Worm (Caenorhabditis elegans) whole organism, midembryonic: ENCODE data around the gene dos-2.

Experiments
- T22C8.4 ChIP-seq: fragments of 200-800 bp; sonication (Bioruptor generic); IDR thresholded peaks from 2 replicates; pipeline ENCODE4 v1.3.6; 2022; ENCODE audit warnings: missing genetic modification characterization, missing compliant biosample characterization
- cog-1 ChIP-seq: sonication (generic microtip); optimal IDR thresholded peaks from 2 replicates; lab custom pipeline; 2016; ENCODE audit warnings: missing genetic modification characterization, missing compliant biosample characterization
- flt-1 ChIP-seq: fragments of 200-800 bp; sonication (Bioruptor generic); IDR thresholded peaks from 2 replicates; pipeline ENCODE4 v1.3.6; 2022; ENCODE audit warnings: missing genetic modification characterization, missing compliant biosample characterization
- klf-2 ChIP-seq: fragments of 200-800 bp; sonication (Bioruptor generic); conservative IDR thresholded peaks from 2 replicates; pipeline ENCODE4 v1.3.6; 2022; ENCODE audit warnings: missing genetic modification reagents, missing genetic modification characterization, missing compliant biosample characterization
- med-1 ChIP-seq: sonication (generic microtip); optimal IDR thresholded peaks from 2 replicates; lab custom pipeline; 2017; ENCODE audit warnings: missing genetic modification characterization, mild to moderate bottlenecking, missing compliant biosample characterization, antibody characterized with exemption, missing genetic modification reagents; ENCODE audit not compliant: insufficient read depth
- ref-1 ChIP-seq: fragments of 200-800 bp; sonication (Bioruptor generic); conservative IDR thresholded peaks from 2 replicates; pipeline ENCODE4 v1.3.6; 2022; ENCODE audit warnings: missing genetic modification reagents, missing genetic modification characterization, missing compliant biosample characterization
- tab-1 ChIP-seq: fragments of 200-800 bp; sonication (Bioruptor generic); IDR thresholded peaks from 2 replicates; pipeline ENCODE4 v1.3.6; 2022; ENCODE audit warnings: missing genetic modification characterization, missing compliant biosample characterization
- ztf-23 ChIP-seq: fragments of 200-800 bp; sonication (Bioruptor generic); IDR thresholded peaks from 2 replicates; pipeline ENCODE4 v1.3.6; 2022; ENCODE audit warnings: missing genetic modification reagents, missing genetic modification characterization, missing compliant biosample characterization
- ztf-29 ChIP-seq: fragments of 200-800 bp; sonication (Bioruptor generic); IDR thresholded peaks from 2 replicates; pipeline ENCODE4 v1.3.6; 2022; ENCODE audit warnings: missing genetic modification reagents, missing genetic modification characterization, missing compliant biosample characterization

dos-2 gene

DNA sequence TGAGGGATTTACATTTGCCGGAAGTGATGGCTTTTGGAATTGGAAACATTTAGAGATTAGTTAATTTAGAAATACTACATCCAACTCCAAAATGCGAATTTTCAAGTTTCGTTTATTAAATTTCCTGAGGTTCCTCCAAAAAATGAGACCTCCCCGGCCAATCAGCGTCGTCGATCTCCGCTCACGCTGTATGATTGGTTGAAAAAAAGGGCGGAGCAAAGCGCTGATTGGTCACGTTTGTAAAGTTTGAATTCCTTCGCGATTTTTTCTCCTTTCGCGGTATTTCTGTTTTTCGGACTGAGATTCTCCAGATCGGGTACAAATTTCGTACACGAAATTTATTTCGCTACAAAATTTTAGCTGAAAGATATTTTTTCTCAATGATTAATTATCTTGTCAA, 28.6 kb upstream of the dos-2 start:
- TF ChIP-seq med-1 (GFP tag; lab: Kevin White, UChicago), result no peak
- TF ChIP-seq klf-2 (GFP tag; lab: Robert Waterston, UW), result no peak
- TF ChIP-seq T22C8.4 (GFP tag; lab: Robert Waterston, UW), result no peak
- TF ChIP-seq cog-1 (tag; lab: Kevin White, UChicago), result no peak
- no peak for TF ChIP-seq ztf-23
- no peak for TF ChIP-seq flt-1 (GFP tag; lab: Robert Waterston, UW)
- TF ChIP-seq tab-1 (GFP tag; lab: Robert Waterston, UW), result no peak
- no peak for TF ChIP-seq ztf-29 (GFP tag; lab: Robert Waterston, UW)
- TF ChIP-seq ref-1, result no peak

DNA sequence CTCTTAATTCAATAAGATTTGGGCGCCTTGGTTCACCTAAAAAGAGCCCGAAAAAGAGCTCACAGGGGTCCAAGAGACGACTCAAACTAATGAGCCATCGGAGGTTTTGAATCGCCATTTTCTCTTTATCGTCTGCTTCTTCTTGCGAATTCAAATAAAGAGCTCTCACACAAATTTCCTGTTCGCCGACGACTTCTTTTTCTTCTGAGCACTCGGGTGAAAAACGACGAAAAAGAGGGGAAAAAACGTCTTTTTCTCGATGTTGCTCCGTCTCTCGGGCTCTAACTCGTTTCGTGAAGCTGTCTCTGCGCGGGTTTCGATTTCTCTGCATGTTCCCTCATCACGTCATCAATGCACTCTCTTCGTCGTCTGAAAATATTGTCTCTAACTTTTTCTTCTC, 27.5 kb upstream of the dos-2 start:
- TF ChIP-seq tab-1 (GFP tag; lab: Robert Waterston, UW), result no peak

DNA sequence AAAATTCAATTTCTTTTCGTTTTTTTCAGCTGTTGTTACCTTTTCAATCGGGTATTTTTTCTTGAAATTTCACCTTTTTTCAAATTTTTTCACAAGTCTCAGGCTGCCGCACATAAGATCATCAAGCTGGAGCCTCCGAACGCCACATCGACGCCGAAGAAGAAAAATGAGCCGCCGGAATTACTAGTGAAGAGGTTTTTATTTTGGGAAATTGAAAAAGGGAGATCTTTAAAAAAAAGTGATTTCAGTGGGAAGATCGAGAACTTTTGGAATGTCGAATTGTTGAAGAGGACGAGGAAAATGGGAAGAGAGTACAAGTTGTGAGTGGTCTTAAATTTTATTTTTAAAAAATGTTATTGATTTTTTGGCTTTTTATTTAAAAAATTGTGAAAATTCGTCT, 26.0 kb upstream of the dos-2 start, which contains the start of gene sea-2:
Gene sea-2, plus strand, starts transcription at position 301 of the 400 bp plus-strand sequence.
- no peak for TF ChIP-seq med-1 (GFP tag; lab: Kevin White, UChicago)

DNA sequence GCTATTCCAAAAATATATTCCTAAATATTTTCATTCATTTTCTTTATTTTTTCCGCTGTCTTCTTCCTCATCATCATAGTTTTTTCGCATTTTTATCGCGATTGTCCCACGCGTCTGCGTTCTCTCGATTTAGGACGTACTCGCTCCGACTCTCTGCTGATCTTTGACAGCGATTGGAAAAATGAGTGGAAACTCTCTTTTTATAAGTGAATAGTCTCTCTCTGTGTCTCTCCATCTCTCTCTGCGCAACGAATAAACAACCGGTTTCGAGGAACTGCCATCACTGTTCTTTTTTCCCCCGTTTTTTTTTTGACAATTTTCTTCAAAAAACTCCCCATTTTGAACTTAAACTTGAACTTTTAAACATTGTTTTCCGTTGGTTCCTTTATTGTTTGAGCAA, 24.7 kb upstream of the dos-2 start:
- TF ChIP-seq T22C8.4 (GFP tag; lab: Robert Waterston, UW), result no peak
- no peak for TF ChIP-seq klf-2 (GFP tag; lab: Robert Waterston, UW)
- no peak for TF ChIP-seq cog-1 (tag; lab: Kevin White, UChicago)
- no peak for TF ChIP-seq tab-1 (GFP tag; lab: Robert Waterston, UW)
- no peak for TF ChIP-seq med-1 (GFP tag; lab: Kevin White, UChicago)
- no peak for TF ChIP-seq flt-1 (GFP tag; lab: Robert Waterston, UW)
- TF ChIP-seq ref-1, result no peak
- no peak for TF ChIP-seq ztf-23
- no peak for TF ChIP-seq ztf-29 (GFP tag; lab: Robert Waterston, UW)

DNA sequence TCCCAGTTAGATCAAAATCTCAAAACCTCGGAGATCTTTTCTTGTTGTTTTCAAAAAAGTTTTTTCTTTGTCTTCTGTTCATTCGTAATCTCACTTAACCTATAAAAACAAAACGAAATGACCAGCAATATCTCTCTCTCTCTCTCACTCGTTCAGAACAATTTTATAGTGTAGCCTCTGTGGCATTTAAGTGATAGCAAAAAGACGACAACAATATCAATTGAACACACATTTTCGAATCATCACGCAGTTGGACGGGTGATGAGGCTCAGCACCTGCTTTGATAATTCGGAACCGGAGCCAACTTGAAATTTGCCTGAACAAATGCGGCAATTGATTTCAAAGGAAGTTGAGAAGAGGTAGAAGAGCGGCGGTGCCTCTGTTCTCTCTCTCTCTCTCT, 23.7 kb upstream of the dos-2 start:
- TF ChIP-seq ztf-29 (GFP tag; lab: Robert Waterston, UW) (no peak), cog-1 (tag; lab: Kevin White, UChicago) (no peak), klf-2 (GFP tag; lab: Robert Waterston, UW) (no peak), tab-1 (GFP tag; lab: Robert Waterston, UW) (no peak), flt-1 (GFP tag; lab: Robert Waterston, UW) (no peak), T22C8.4 (GFP tag; lab: Robert Waterston, UW) (no peak), med-1 (GFP tag; lab: Kevin White, UChicago) (no peak), ztf-23 (no peak), ref-1 (no peak)

DNA sequence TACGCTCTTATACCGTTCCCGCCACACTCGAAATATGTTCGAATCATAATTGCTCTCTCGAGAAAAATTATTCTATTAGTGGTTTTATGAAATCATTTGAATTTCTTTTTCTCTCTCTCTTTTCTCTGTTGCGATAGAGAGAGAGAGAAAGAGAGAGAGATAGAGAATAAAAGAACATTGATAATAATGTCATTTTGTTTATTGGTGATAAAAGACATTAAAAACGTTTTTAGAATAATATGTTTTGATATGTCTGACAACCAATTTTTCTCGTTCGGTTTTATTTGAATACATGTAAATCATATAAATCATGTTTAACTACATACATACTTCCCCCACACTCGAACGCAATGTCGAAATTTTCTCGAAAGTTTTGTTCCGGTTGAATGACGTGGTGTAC, 23.1 kb upstream of the dos-2 start:
- TF ChIP-seq ztf-29 (GFP tag; lab: Robert Waterston, UW), result no peak
- no peak for TF ChIP-seq flt-1 (GFP tag; lab: Robert Waterston, UW)
- TF ChIP-seq ref-1, result no peak

DNA sequence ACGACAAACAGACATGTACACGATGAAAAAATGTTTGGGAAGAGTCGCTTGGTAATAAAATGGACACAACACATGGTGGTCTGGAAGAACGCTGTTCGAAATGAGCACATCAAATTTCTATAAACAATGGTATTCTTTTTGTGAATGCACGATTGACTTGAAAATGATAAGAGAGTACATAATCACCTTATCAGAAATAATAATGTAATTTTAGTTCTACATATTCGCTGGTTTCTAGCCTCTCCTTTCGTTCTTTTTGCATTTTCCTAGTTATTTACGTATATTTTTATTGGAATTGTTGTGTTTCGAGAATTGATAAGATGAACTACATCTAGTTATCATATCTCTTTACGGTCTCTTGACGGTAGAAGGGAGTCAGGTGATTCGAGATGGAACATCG, 22.0 kb upstream of the dos-2 start:
- TF ChIP-seq T22C8.4 (GFP tag; lab: Robert Waterston, UW) (no peak), tab-1 (GFP tag; lab: Robert Waterston, UW) (no peak), ref-1 (no peak), flt-1 (GFP tag; lab: Robert Waterston, UW) (no peak), klf-2 (GFP tag; lab: Robert Waterston, UW) (no peak), cog-1 (tag; lab: Kevin White, UChicago) (no peak), ztf-23 (no peak), ztf-29 (GFP tag; lab: Robert Waterston, UW) (no peak)

DNA sequence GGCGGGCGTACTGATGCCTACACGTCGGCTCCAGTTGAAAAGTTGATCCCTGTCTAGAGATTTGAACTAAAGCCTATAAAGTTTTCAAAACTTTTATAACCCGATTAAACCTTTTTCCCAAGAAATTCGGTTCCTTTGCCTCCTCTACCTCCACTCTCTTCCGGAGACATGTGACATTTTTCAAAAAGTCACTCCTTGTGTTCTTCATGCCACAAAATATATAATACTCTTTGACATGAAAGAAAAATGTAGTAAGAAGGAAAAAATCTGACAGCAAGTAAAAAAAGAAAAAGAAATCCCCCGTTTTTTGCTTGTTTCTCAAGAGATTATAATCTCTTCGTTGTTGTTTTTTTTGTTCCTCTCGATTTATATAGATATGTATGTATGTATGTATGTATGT, 21.2 kb upstream of the dos-2 start:
- TF ChIP-seq cog-1 (tag; lab: Kevin White, UChicago), result no peak
- no peak for TF ChIP-seq flt-1 (GFP tag; lab: Robert Waterston, UW)
- no peak for TF ChIP-seq T22C8.4 (GFP tag; lab: Robert Waterston, UW)
- no peak for TF ChIP-seq med-1 (GFP tag; lab: Kevin White, UChicago)
- TF ChIP-seq klf-2 (GFP tag; lab: Robert Waterston, UW), result no peak
- TF ChIP-seq ref-1, result no peak
- no peak for TF ChIP-seq ztf-23
- TF ChIP-seq tab-1 (GFP tag; lab: Robert Waterston, UW), result no peak
- no peak for TF ChIP-seq ztf-29 (GFP tag; lab: Robert Waterston, UW)

DNA sequence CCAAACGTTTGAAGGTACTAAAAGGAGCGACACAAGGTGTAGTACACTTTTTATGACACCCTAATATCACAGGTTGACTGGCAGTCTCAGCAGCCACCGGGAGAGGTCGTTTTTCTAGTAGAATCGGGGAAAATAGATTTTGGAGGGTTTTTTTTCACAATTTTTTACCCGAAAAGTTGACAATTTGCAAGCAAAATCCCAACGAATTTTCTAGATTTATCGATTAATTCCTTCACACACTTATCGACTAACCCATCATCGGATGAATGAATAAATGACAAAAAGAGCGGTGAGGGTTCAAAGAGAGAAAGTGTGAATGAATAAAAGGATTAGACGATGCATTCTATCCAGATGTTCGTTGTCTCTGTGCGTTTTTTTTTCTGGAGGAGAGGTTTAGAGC, 20.1 kb upstream of the dos-2 start:
- TF ChIP-seq T22C8.4 (GFP tag; lab: Robert Waterston, UW), result peak; percentile 53; the same call in 1 of the 2 replicates
- no peak for TF ChIP-seq med-1 (GFP tag; lab: Kevin White, UChicago)

DNA sequence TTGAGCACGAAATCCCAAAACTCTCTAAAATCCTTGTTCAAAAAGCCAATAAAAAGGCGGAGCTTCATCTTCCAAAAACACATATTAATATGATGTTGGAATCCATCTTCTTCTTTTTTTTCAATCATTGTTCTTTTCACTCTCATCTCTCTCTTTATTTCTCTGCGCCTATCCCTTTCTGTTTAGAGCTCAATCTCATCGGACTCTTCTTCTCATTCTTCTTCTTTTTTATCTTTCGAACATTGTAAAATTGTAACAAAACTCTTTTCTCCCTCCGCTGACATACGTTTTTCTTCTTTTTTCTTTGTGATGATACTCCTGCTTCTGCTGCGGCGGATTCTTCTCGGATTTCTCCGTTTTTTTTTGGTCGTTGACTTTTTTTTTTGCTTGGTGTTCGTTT, 19.3 kb upstream of the dos-2 start:
- TF ChIP-seq ref-1, result no peak
- no peak for TF ChIP-seq tab-1 (GFP tag; lab: Robert Waterston, UW)
- no peak for TF ChIP-seq klf-2 (GFP tag; lab: Robert Waterston, UW)

DNA sequence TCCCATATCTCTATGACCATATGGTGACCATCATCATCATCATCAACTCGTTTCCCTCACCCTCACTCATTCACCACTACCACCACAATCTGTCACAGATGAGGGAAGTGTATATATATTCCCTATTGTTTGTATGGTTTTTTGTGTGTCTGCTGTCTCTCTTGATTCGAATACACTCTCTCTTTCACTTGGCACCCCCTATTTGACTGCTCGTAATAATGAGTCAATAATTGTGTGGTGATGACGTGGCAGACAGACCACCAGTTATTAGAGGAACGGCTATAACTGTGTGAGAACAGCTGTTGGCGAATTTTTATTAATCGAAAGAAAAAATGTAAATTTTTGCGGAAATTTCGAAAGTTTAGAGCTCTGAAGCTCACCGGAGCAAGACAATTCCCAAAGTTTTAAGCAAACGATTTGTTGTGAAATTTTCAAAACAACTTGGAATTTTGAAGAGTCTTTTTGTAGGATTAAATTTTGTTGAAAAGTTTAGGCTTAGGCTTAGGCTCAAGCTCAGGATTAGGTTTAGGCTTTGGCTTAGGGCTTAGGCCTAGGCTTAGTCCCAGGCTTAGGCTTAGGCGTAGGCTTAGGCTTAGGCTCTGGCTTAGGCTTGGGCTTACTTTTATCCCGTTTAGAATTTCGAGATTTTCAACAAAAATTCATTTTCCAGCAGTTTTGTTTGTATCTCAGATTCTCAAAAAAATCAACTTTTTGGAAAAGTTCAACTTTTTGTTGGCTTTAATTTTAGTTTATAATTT, 18.4 kb upstream of the dos-2 start:
- TF ChIP-seq tab-1 (GFP tag; lab: Robert Waterston, UW) (no peak), cog-1 (tag; lab: Kevin White, UChicago) (no peak), ztf-29 (GFP tag; lab: Robert Waterston, UW) (peak; percentile 75; the same call in 1 of the 2 replicates), ref-1 (no peak), T22C8.4 (GFP tag; lab: Robert Waterston, UW) (no peak)
